Fruit fly (Drosophila melanogaster) whole organism, embryonic: ENCODE data around the gene CG32195.

Experiments used
- Asciz ChIP-seq: fragments of 200-800 bp; sonication (Bioruptor generic); optimal IDR thresholded peaks from 2 replicates; lab custom pipeline; 2017; ENCODE audit warnings: missing biosample characterization, mild to moderate bottlenecking, missing genetic modification characterization, missing genetic modification reagents
- Blimp-1 ChIP-seq: fragments of 200-800 bp; sonication (Bioruptor generic); optimal IDR thresholded peaks from 3 replicates; lab custom pipeline; 2018; ENCODE audit warnings: missing biosample characterization, missing genetic modification characterization, mild to moderate bottlenecking, moderate library complexity, missing genetic modification reagents
- CG10209 ChIP-seq: fragments of 200-800 bp; sonication (Bioruptor generic); optimal IDR thresholded peaks from 3 replicates; lab custom pipeline; 2017; ENCODE audit warnings: missing biosample characterization, mild to moderate bottlenecking, missing genetic modification characterization, missing genetic modification reagents
- CG10274 ChIP-seq: fragments of 200-800 bp; sonication (Bioruptor generic); optimal IDR thresholded peaks from 3 replicates; lab custom pipeline; 2017; ENCODE audit warnings: missing biosample characterization, mild to moderate bottlenecking, missing genetic modification characterization
- CG11398 ChIP-seq: fragments of 200-800 bp; sonication (Bioruptor generic); optimal IDR thresholded peaks from 2 replicates; lab custom pipeline; 2016; ENCODE audit warnings: missing biosample characterization, missing genetic modification characterization
- CG12391 ChIP-seq: fragments of 200-800 bp; sonication (Bioruptor generic); optimal IDR thresholded peaks from 3 replicates; lab custom pipeline; 2018; ENCODE audit warnings: missing biosample characterization, mild to moderate bottlenecking, missing genetic modification characterization, moderate library complexity
- CG14965 ChIP-seq: fragments of 200-800 bp; sonication (Bioruptor generic); optimal IDR thresholded peaks from 2 replicates; lab custom pipeline; 2016; ENCODE audit warnings: missing biosample characterization, missing genetic modification characterization, borderline replicate concordance
- CG15601 ChIP-seq: fragments of 200-800 bp; sonication (Bioruptor generic); optimal IDR thresholded peaks from 3 replicates; lab custom pipeline; 2019; ENCODE audit warnings: missing biosample characterization, mild to moderate bottlenecking, missing genetic modification characterization, moderate library complexity
- CG16815 ChIP-seq: fragments of 200-800 bp; sonication (Bioruptor generic); optimal IDR thresholded peaks from 3 replicates; lab custom pipeline; 2017; ENCODE audit warnings: missing biosample characterization, mild to moderate bottlenecking, missing genetic modification characterization
- CG17385 ChIP-seq: fragments of 200-800 bp; sonication (Bioruptor generic); optimal IDR thresholded peaks from 3 replicates; lab custom pipeline; 2018; ENCODE audit warnings: missing biosample characterization, mild to moderate bottlenecking, missing genetic modification characterization
- CG18476 ChIP-seq: fragments of 200-800 bp; sonication (Bioruptor generic); optimal IDR thresholded peaks from 2 replicates; lab custom pipeline; 2016; ENCODE audit warnings: missing biosample characterization, mild to moderate bottlenecking, missing genetic modification characterization
- CG3281 ChIP-seq: fragments of 200-800 bp; sonication (Bioruptor generic); optimal IDR thresholded peaks from 3 replicates; lab custom pipeline; 2017; ENCODE audit warnings: missing biosample characterization, mild to moderate bottlenecking, missing genetic modification characterization
- CG33557 ChIP-seq: fragments of 200-800 bp; sonication (Bioruptor generic); optimal IDR thresholded peaks from 2 replicates; lab custom pipeline; 2019; ENCODE audit warnings: missing biosample characterization, mild to moderate bottlenecking, missing genetic modification characterization, moderate library complexity
- CG34224 ChIP-seq: fragments of 200-800 bp; sonication (Bioruptor generic); IDR thresholded peaks from 3 replicates; pipeline ENCODE4 v1.3.6; 2022; ENCODE audit warnings: missing biosample characterization, missing genetic modification characterization; ENCODE audit not compliant: partially characterized antibody
- CG34422 ChIP-seq: fragments of 200-800 bp; sonication (Bioruptor generic); IDR thresholded peaks from 3 replicates; pipeline ENCODE4 v1.3.6; 2022; ENCODE audit warnings: missing biosample characterization, missing genetic modification characterization
- CG5180 ChIP-seq: fragments of 200-800 bp; sonication (Bioruptor generic); optimal IDR thresholded peaks from 3 replicates; lab custom pipeline; 2017; ENCODE audit warnings: missing biosample characterization, missing genetic modification characterization, mild to moderate bottlenecking, moderate library complexity, missing genetic modification reagents
- CG7963 ChIP-seq: fragments of 200-800 bp; sonication (Bioruptor generic); IDR thresholded peaks from 3 replicates; pipeline ENCODE4 v1.3.6; 2022; ENCODE audit warnings: missing biosample characterization, missing genetic modification characterization; ENCODE audit not compliant: partially characterized antibody
- CG9876 ChIP-seq: fragments of 200-800 bp; sonication (Bioruptor generic); optimal IDR thresholded peaks from 2 replicates; lab custom pipeline; 2016; ENCODE audit warnings: missing biosample characterization, missing genetic modification characterization
- Camta ChIP-seq: fragments of 200-800 bp; sonication (Bioruptor generic); optimal IDR thresholded peaks from 2 replicates; lab custom pipeline; 2016; ENCODE audit warnings: missing biosample characterization, missing genetic modification characterization
- Drgx ChIP-seq: fragments of 200-800 bp; sonication (Bioruptor generic); IDR thresholded peaks from 2 replicates; pipeline ENCODE4 v1.3.6; 2022; ENCODE audit warnings: missing biosample characterization, missing genetic modification characterization
- Ets65A ChIP-seq: fragments of 200-800 bp; sonication (Bioruptor generic); peaks from one replicate; lab custom pipeline; 2016; ENCODE audit warnings: missing biosample characterization, missing genetic modification characterization
- Gsc ChIP-seq: fragments of 200-800 bp; sonication (Bioruptor generic); IDR thresholded peaks from 2 replicates; pipeline ENCODE4 v1.3.6; 2022; ENCODE audit warnings: missing biosample characterization, missing genetic modification characterization
- Hr78 ChIP-seq, 2 experiments: fragments of 200-800 bp in 1 of 2; fragments of >200 bp in 1 of 2; sonication (Bioruptor generic) in 1 of 2; optimal IDR thresholded peaks; 2 replicates each; lab custom pipeline; 2017 to 2019; ENCODE audit warnings: missing biosample characterization in 2 of 2, missing genetic modification characterization in 2 of 2, mild to moderate bottlenecking in 1 of 2, moderate library complexity in 1 of 2
- Hsf ChIP-seq: fragments of 200-800 bp; sonication (Bioruptor generic); optimal IDR thresholded peaks from 3 replicates; lab custom pipeline; 2016; ENCODE audit warnings: missing biosample characterization, missing genetic modification characterization
- Med ChIP-seq: fragments of 200-800 bp; sonication (Bioruptor generic); peaks from one replicate; lab custom pipeline; 2016; ENCODE audit warnings: missing biosample characterization, missing genetic modification characterization, mild to moderate bottlenecking, inconsistent platforms, moderate library complexity
- Mes4 ChIP-seq: fragments of 200-800 bp; sonication (Bioruptor generic); optimal IDR thresholded peaks from 2 replicates; lab custom pipeline; 2016; ENCODE audit warnings: missing biosample characterization, missing genetic modification characterization
- Oli ChIP-seq: fragments of 200-800 bp; sonication (Bioruptor generic); optimal IDR thresholded peaks from 2 replicates; lab custom pipeline; 2018; ENCODE audit warnings: missing biosample characterization, mild to moderate bottlenecking, missing genetic modification characterization, moderate library complexity
- Pdp1 ChIP-seq, 2 experiments: fragments of 200-800 bp; sonication (Bioruptor generic); optimal IDR thresholded peaks; 3 replicates each; lab custom pipeline; 2016; ENCODE audit warnings: missing biosample characterization in 2 of 2, missing genetic modification characterization in 2 of 2, mild to moderate bottlenecking in 1 of 2, moderate library complexity in 1 of 2
- Stat92E ChIP-seq, 3 experiments: fragments of >200 bp in 2 of 3; fragments of 200-800 bp in 1 of 3; sonication (Bioruptor generic) in 1 of 3; optimal IDR thresholded peaks; 2 replicates each; lab custom pipeline; 2017 to 2019; ENCODE audit warnings: missing biosample characterization in 3 of 3, missing genetic modification characterization in 3 of 3, mild to moderate bottlenecking in 1 of 3, moderate library complexity in 1 of 3
- cad ChIP-seq: fragments of >200 bp; optimal IDR thresholded peaks from 2 replicates; lab custom pipeline; 2017; ENCODE audit warnings: missing biosample characterization, missing genetic modification characterization
- ci ChIP-seq: fragments of 200-800 bp; sonication (Bioruptor generic); IDR thresholded peaks from 3 replicates; pipeline ENCODE4 v1.3.6; 2022; ENCODE audit warnings: missing biosample characterization, missing genetic modification characterization
- eyg ChIP-seq: fragments of 200-800 bp; sonication (Bioruptor generic); optimal IDR thresholded peaks from 3 replicates; lab custom pipeline; 2016; ENCODE audit warnings: missing biosample characterization, missing genetic modification characterization
- fd102C ChIP-seq: fragments of 200-800 bp; sonication (Bioruptor generic); optimal IDR thresholded peaks from 2 replicates; lab custom pipeline; 2018; ENCODE audit warnings: missing biosample characterization, mild to moderate bottlenecking, missing genetic modification characterization, moderate library complexity
- jigr1 ChIP-seq: fragments of 200-800 bp; sonication (Bioruptor generic); IDR thresholded peaks from 3 replicates; pipeline ENCODE4 v1.3.6; 2022; ENCODE audit warnings: missing biosample characterization, missing genetic modification characterization
- phol ChIP-seq: fragments of 200-800 bp; sonication (Bioruptor generic); optimal IDR thresholded peaks from 3 replicates; lab custom pipeline; 2018; ENCODE audit warnings: missing biosample characterization, mild to moderate bottlenecking, missing genetic modification characterization, moderate library complexity
- sc ChIP-seq, 3 experiments: fragments of >200 bp in 2 of 3; fragments of 200-800 bp in 1 of 3; sonication (Bioruptor generic) in 1 of 3; optimal IDR thresholded peaks; 2 replicates in 2 of 3; 3 replicates in 1 of 3; lab custom pipeline; 2017; ENCODE audit warnings: mild to moderate bottlenecking in 1 of 3, missing biosample characterization in 1 of 3, missing genetic modification characterization in 1 of 3, missing genetic modification reagents in 1 of 3
- sens-2 ChIP-seq: fragments of 200-800 bp; sonication (Bioruptor generic); IDR thresholded peaks from 2 replicates; pipeline ENCODE4 v1.3.6; 2022; ENCODE audit warnings: missing biosample characterization, missing genetic modification characterization
- shn ChIP-seq: fragments of 200-800 bp; sonication (Bioruptor generic); optimal IDR thresholded peaks from 3 replicates; lab custom pipeline; 2016; ENCODE audit warnings: missing biosample characterization, missing genetic modification characterization
- z ChIP-seq: fragments of 200-800 bp; sonication (Bioruptor generic); IDR thresholded peaks from 3 replicates; pipeline ENCODE4 v1.3.6; 2022; ENCODE audit warnings: missing biosample characterization, missing genetic modification characterization

The CG32195 gene

dm6 chr3L:18162174-18162690, 49.5 kb downstream of the CG32195 start, which contains the start of gene CG13699 (continued):
- TF ChIP-seq z (GFP tag; lab: Robert Waterston, UW) (peak; percentile 68; the same call in 2 of the 3 replicates), jigr1 (GFP tag; lab: Robert Waterston, UW) (no peak), Mes4 (GFP tag; lab: Kevin White, UChicago) (no peak), CG34224 (GFP tag; lab: Robert Waterston, UW) (no peak), phol (tag; lab: Kevin White, UChicago) (no peak), ci (GFP tag; lab: Robert Waterston, UW) (0 out of 3 replicates have a peak, but pooled peaks have one; percentile 28), CG3281 (GFP tag; lab: Kevin White, UChicago) (no peak), Med (GFP tag; lab: Kevin White, UChicago) (no peak), Oli (tag; lab: Kevin White, UChicago) (no peak), Ets65A (GFP tag; lab: Kevin White, UChicago) (no peak), CG14965 (GFP tag; lab: Kevin White, UChicago) (no peak), Hr78 (GFP tag; optimal IDR thresholded peaks at IDR 0.05; lab: Kevin White, UChicago) (peak in 1 of 2 experiments; percentile 28), CG16815 (GFP tag; lab: Kevin White, UChicago) (no peak), CG18476 (GFP tag; lab: Kevin White, UChicago) (no peak), CG5180 (no peak), Stat92E (GFP tag; optimal IDR thresholded peaks at IDR 0.05; lab: Kevin White, UChicago) (no peak), sc (optimal IDR thresholded peaks at IDR 0.05; lab: Kevin White, UChicago) (no peak), sc (GFP tag; optimal IDR thresholded peaks at IDR 0.05; lab: Kevin White, UChicago) (no peak), eyg (GFP tag; lab: Kevin White, UChicago) (no peak), CG33557 (GFP tag; lab: Kevin White, UChicago) (no peak), Asciz (GFP tag; lab: Kevin White, UChicago) (no peak), shn (GFP tag; lab: Kevin White, UChicago) (no peak), Gsc (no peak), CG11398 (no peak), CG34422 (no peak), Drgx (GFP tag; lab: Robert Waterston, UW) (0 out of 2 replicates have a peak, but pooled peaks have one; percentile 9), sens-2 (GFP tag; lab: Robert Waterston, UW) (no peak), cad (no peak), CG10209 (GFP tag; lab: Kevin White, UChicago) (no peak), fd102C (GFP tag; lab: Kevin White, UChicago) (no peak), Hsf (GFP tag; lab: Kevin White, UChicago) (no peak), CG10274 (no peak), Pdp1 (GFP tag; optimal IDR thresholded peaks at IDR 0.05; lab: Kevin White, UChicago) (peak in 1 of 2 experiments; percentile 11), CG12391 (tag; lab: Kevin White, UChicago) (no peak), CG17385 (GFP tag; lab: Kevin White, UChicago) (no peak), CG15601 (tag; lab: Kevin White, UChicago) (no peak), CG9876 (GFP tag; lab: Kevin White, UChicago) (no peak)

- TF ChIP-seq CG7963 (no peak), Blimp-1 (GFP tag; lab: Kevin White, UChicago) (peak; percentile 69), Pdp1 (GFP tag; optimal IDR thresholded peaks at IDR 0.05; lab: Kevin White, UChicago) (peak in 1 of 2 experiments; percentile 34), Camta (no peak), z (GFP tag; lab: Robert Waterston, UW) (peak; percentile 52; the same call in 1 of the 3 replicates)
These were observed 50.4 kb downstream of the CG32195 start for dm6 chr3L:18163127-18163526.
